Worm (Caenorhabditis elegans) whole organism, L3 larva: Measurements from ENCODE around the gene ncs-7.

Source experiments
- R02D3.7 ChIP-seq: fragments of 150-350 bp; optimal IDR thresholded peaks from 2 replicates; lab custom pipeline; 2014; ENCODE audit warnings: missing biosample characterization, missing genetic modification characterization
- ZK546.5 ChIP-seq: sonication (generic microtip); optimal IDR thresholded peaks from 2 replicates; lab custom pipeline; 2017; ENCODE audit warnings: missing biosample characterization, missing genetic modification characterization
- aly-2 ChIP-seq: fragments of 150-350 bp; optimal IDR thresholded peaks from 2 replicates; lab custom pipeline; 2014; ENCODE audit warnings: missing biosample characterization, missing genetic modification characterization
- ama-1 ChIP-seq: fragments of 150-350 bp; optimal IDR thresholded peaks from 2 replicates; lab custom pipeline; 2018
- ceh-16 ChIP-seq: sonication (generic microtip); optimal IDR thresholded peaks from 2 replicates; lab custom pipeline; 2017; ENCODE audit warnings: missing biosample characterization, missing genetic modification characterization
- ceh-28 ChIP-seq: fragments of 150-350 bp; optimal IDR thresholded peaks from 2 replicates; lab custom pipeline; 2014; ENCODE audit warnings: missing biosample characterization, missing genetic modification reagents, missing genetic modification characterization
- ceh-82 ChIP-seq: fragments of 150-350 bp; optimal IDR thresholded peaks from 2 replicates; lab custom pipeline; 2014; ENCODE audit warnings: missing biosample characterization, missing genetic modification characterization
- ceh-9 ChIP-seq: sonication (generic microtip); optimal IDR thresholded peaks from 2 replicates; lab custom pipeline; 2018; ENCODE audit warnings: missing biosample characterization, missing genetic modification characterization
- daf-12 ChIP-seq: fragments of 150-350 bp; optimal IDR thresholded peaks from 2 replicates; lab custom pipeline; 2014; ENCODE audit warnings: missing biosample characterization, missing genetic modification reagents, missing genetic modification characterization
- egl-27 ChIP-seq: sonication (generic microtip); optimal IDR thresholded peaks from 4 replicates; lab custom pipeline; 2017; ENCODE audit warnings: missing biosample characterization, missing genetic modification reagents, missing genetic modification characterization
- egl-5 ChIP-seq: fragments of 150-350 bp; optimal IDR thresholded peaks from 2 replicates; lab custom pipeline; 2017; ENCODE audit warnings: missing biosample characterization, missing genetic modification reagents, missing genetic modification characterization, inconsistent platforms
- elt-1 ChIP-seq: fragments of 150-350 bp; optimal IDR thresholded peaks from 2 replicates; lab custom pipeline; 2014; ENCODE audit warnings: missing biosample characterization, missing genetic modification characterization
- elt-2 ChIP-seq: sonication (generic microtip); optimal IDR thresholded peaks from 2 replicates; lab custom pipeline; 2016; ENCODE audit warnings: missing genetic modification reagents, mild to moderate bottlenecking, missing genetic modification characterization, missing compliant biosample characterization
- elt-3 ChIP-seq, 3 experiments: fragments of 150-350 bp in 1 of 3; sonication (generic microtip) in 2 of 3; optimal IDR thresholded peaks; 2 replicates in 2 of 3; 4 replicates in 1 of 3; lab custom pipeline; 2014 to 2017; ENCODE audit warnings: missing biosample characterization in 3 of 3, missing genetic modification characterization in 3 of 3
- eor-1 ChIP-seq, 2 experiments: fragments of 150-350 bp; optimal IDR thresholded peaks; 2 replicates each; lab custom pipeline; 2014 to 2018; ENCODE audit warnings: missing biosample characterization in 2 of 2, missing genetic modification characterization in 2 of 2
- fkh-10 ChIP-seq: sonication (generic microtip); optimal IDR thresholded peaks from 2 replicates; lab custom pipeline; 2017; ENCODE audit warnings: missing biosample characterization, missing genetic modification reagents, missing genetic modification characterization
- fkh-2 ChIP-seq: fragments of 150-350 bp; optimal IDR thresholded peaks from 2 replicates; lab custom pipeline; 2014; ENCODE audit warnings: missing biosample characterization, missing genetic modification reagents, missing genetic modification characterization
- fos-1 ChIP-seq: fragments of 150-350 bp; optimal IDR thresholded peaks from 2 replicates; lab custom pipeline; 2014; ENCODE audit warnings: missing biosample characterization, missing genetic modification characterization
- hmg-11 ChIP-seq: sonication (generic microtip); optimal IDR thresholded peaks from 2 replicates; lab custom pipeline; 2016; ENCODE audit warnings: missing genetic modification characterization, missing compliant biosample characterization
- jun-1 ChIP-seq: fragments of 150-350 bp; optimal IDR thresholded peaks from 2 replicates; lab custom pipeline; 2014; ENCODE audit warnings: missing biosample characterization, missing genetic modification reagents, missing genetic modification characterization
- lin-15B ChIP-seq: fragments of 150-350 bp; optimal IDR thresholded peaks from 2 replicates; lab custom pipeline; 2014; ENCODE audit warnings: missing biosample characterization, missing genetic modification characterization
- lin-39 ChIP-seq: fragments of 150-350 bp; optimal IDR thresholded peaks from 2 replicates; lab custom pipeline; 2018; ENCODE audit warnings: missing biosample characterization, missing genetic modification reagents, missing genetic modification characterization
- lsy-12 ChIP-seq: sonication (generic microtip); optimal IDR thresholded peaks from 2 replicates; lab custom pipeline; 2016; ENCODE audit warnings: mild to moderate bottlenecking, missing genetic modification characterization, missing compliant biosample characterization
- mdl-1 ChIP-seq: fragments of 150-350 bp; optimal IDR thresholded peaks from 2 replicates; lab custom pipeline; 2014; ENCODE audit warnings: missing biosample characterization, missing genetic modification characterization
- mml-1 ChIP-seq: fragments of 150-350 bp; sonication (generic microtip); optimal IDR thresholded peaks from 3 replicates; lab custom pipeline; 2014; ENCODE audit warnings: missing biosample characterization, missing genetic modification characterization
- nfya-1 ChIP-seq: sonication (generic microtip); optimal IDR thresholded peaks from 2 replicates; lab custom pipeline; 2017; ENCODE audit warnings: missing genetic modification characterization, mild to moderate bottlenecking, missing compliant biosample characterization, antibody characterized with exemption, moderate library complexity; ENCODE audit not compliant: insufficient read depth
- nhr-11 ChIP-seq: fragments of 150-350 bp; optimal IDR thresholded peaks from 2 replicates; lab custom pipeline; 2014; ENCODE audit warnings: missing biosample characterization, missing genetic modification characterization
- nhr-12 ChIP-seq: fragments of 150-350 bp; optimal IDR thresholded peaks from 2 replicates; lab custom pipeline; 2014; ENCODE audit warnings: missing biosample characterization, missing genetic modification characterization
- nhr-23 ChIP-seq: fragments of 150-350 bp; optimal IDR thresholded peaks from 2 replicates; lab custom pipeline; 2014; ENCODE audit warnings: missing biosample characterization, missing genetic modification reagents, missing genetic modification characterization
- nhr-237 ChIP-seq: fragments of 150-350 bp; optimal IDR thresholded peaks from 2 replicates; lab custom pipeline; 2014; ENCODE audit warnings: missing biosample characterization, missing genetic modification characterization
- nhr-25 ChIP-seq: sonication (generic microtip); optimal IDR thresholded peaks from 2 replicates; lab custom pipeline; 2017; ENCODE audit warnings: missing biosample characterization, missing genetic modification characterization
- nhr-28 ChIP-seq: fragments of 150-350 bp; optimal IDR thresholded peaks from 2 replicates; lab custom pipeline; 2014; ENCODE audit warnings: missing biosample characterization, missing genetic modification characterization
- nhr-43 ChIP-seq: sonication (generic microtip); optimal IDR thresholded peaks from 2 replicates; lab custom pipeline; 2016; ENCODE audit warnings: mild to moderate bottlenecking, missing genetic modification characterization, missing compliant biosample characterization; ENCODE audit not compliant: poor library complexity, severe bottlenecking
- nhr-67 ChIP-seq: fragments of 150-350 bp; optimal IDR thresholded peaks from 2 replicates; lab custom pipeline; 2014; ENCODE audit warnings: missing biosample characterization, missing genetic modification characterization
- nhr-76 ChIP-seq: fragments of 150-350 bp; sonication (generic microtip); optimal IDR thresholded peaks from 5 replicates; lab custom pipeline; 2014; ENCODE audit warnings: missing biosample characterization, missing genetic modification characterization
- nhr-77 ChIP-seq: fragments of 150-350 bp; optimal IDR thresholded peaks from 2 replicates; lab custom pipeline; 2014; ENCODE audit warnings: missing biosample characterization, missing genetic modification characterization
- pha-4 ChIP-seq: fragments of 150-350 bp; optimal IDR thresholded peaks from 2 replicates; lab custom pipeline; 2014; ENCODE audit warnings: missing biosample characterization, missing genetic modification reagents, missing genetic modification characterization
- pqm-1 ChIP-seq: fragments of 150-350 bp; optimal IDR thresholded peaks from 2 replicates; lab custom pipeline; 2017; ENCODE audit warnings: missing biosample characterization, missing genetic modification characterization, inconsistent platforms
- sea-2 ChIP-seq: fragments of 150-350 bp; sonication (generic microtip); optimal IDR thresholded peaks from 4 replicates; lab custom pipeline; 2014; ENCODE audit warnings: missing biosample characterization, missing genetic modification reagents, missing genetic modification characterization
- skn-1 ChIP-seq: fragments of 150-350 bp; optimal IDR thresholded peaks from 2 replicates; lab custom pipeline; 2014; ENCODE audit warnings: missing biosample characterization, missing genetic modification characterization
- snpc-4 ChIP-seq: fragments of 150-350 bp; optimal IDR thresholded peaks from 2 replicates; lab custom pipeline; 2014; ENCODE audit warnings: missing biosample characterization, missing genetic modification characterization
- tbx-2 ChIP-seq: sonication (generic microtip); optimal IDR thresholded peaks from 2 replicates; lab custom pipeline; 2016; ENCODE audit warnings: mild to moderate bottlenecking, missing genetic modification characterization, missing compliant biosample characterization
- unc-39 ChIP-seq: sonication (generic microtip); optimal IDR thresholded peaks from 4 replicates; lab custom pipeline; 2017; ENCODE audit warnings: missing biosample characterization, missing genetic modification characterization
- unc-62 ChIP-seq: fragments of 150-350 bp; sonication (generic microtip); optimal IDR thresholded peaks from 4 replicates; lab custom pipeline; 2014; ENCODE audit warnings: missing biosample characterization, missing genetic modification reagents, missing genetic modification characterization
- zag-1 ChIP-seq: fragments of 150-350 bp; optimal IDR thresholded peaks from 2 replicates; lab custom pipeline; 2014; ENCODE audit warnings: missing biosample characterization, missing genetic modification characterization
- ztf-11 ChIP-seq: fragments of 150-350 bp; optimal IDR thresholded peaks from 2 replicates; lab custom pipeline; 2014; ENCODE audit warnings: missing biosample characterization, missing genetic modification characterization
- ztf-4 ChIP-seq: fragments of 150-350 bp; optimal IDR thresholded peaks from 2 replicates; lab custom pipeline; 2014; ENCODE audit warnings: missing biosample characterization, missing genetic modification characterization

The ncs-7 gene

DNA sequence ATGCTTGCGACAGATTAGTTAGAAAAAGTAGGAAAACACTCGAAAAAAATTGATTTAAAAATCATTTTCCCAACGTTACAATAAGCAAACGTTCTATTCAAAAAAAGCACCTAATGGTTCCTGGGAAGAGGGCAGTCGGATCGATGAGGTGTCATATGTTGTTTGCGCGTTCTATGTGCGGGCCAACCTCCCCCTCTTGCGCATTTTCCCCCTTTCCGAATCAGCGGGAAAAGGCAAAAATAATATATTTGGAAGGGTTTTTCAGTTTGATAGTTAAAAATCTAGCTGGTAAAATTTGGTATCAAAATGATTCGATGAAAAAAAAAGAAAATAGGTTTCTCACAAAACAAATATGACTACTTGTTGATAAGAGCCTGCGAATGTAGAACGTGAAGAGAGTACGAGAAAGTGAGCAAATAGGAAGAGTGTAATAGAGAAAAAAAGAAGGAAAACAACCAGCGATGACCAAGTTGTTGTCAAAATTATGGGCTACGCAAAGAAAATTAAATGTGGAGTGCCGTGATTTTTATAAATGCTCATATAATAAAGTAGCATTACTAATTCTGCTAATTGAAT, 3.9 kb upstream of the ncs-7 start:
- TF ChIP-seq elt-3 (tag; optimal IDR thresholded peaks at IDR 0.05; lab: Kevin White, UChicago) = no peak
- no peak for TF ChIP-seq ama-1 (lab: Kevin White, UChicago)
- TF ChIP-seq lin-15B (tag; lab: Kevin White, UChicago) = peak; percentile 60
- no peak for TF ChIP-seq mml-1
- TF ChIP-seq ztf-11 (tag; lab: Kevin White, UChicago) = no peak
- no peak for TF ChIP-seq unc-62
- TF ChIP-seq eor-1 (tag; optimal IDR thresholded peaks at IDR 0.05; lab: Kevin White, UChicago) = no peak
- no peak for TF ChIP-seq ztf-4
- no peak for TF ChIP-seq nhr-28
- no peak for TF ChIP-seq nhr-11
- no peak for TF ChIP-seq ceh-9 (tag; lab: Kevin White, UChicago)
- peak; percentile 60 for TF ChIP-seq lin-39 (tag; lab: Kevin White, UChicago)
- TF ChIP-seq pqm-1 (tag; lab: Kevin White, UChicago) = peak; percentile 19
- TF ChIP-seq ZK546.5 = no peak
- no peak for TF ChIP-seq unc-39 (tag; lab: Kevin White, UChicago)
- no peak for TF ChIP-seq fkh-10
- TF ChIP-seq ceh-28 (tag; lab: Kevin White, UChicago) = peak; percentile 45
- no peak for TF ChIP-seq nhr-12 (tag; lab: Kevin White, UChicago)
- no peak for TF ChIP-seq nhr-77 (tag; lab: Kevin White, UChicago)
- no peak for TF ChIP-seq jun-1 (tag; lab: Kevin White, UChicago)
- peak; percentile 73 for TF ChIP-seq pha-4 (tag; lab: Kevin White, UChicago)
- TF ChIP-seq elt-1 (tag; lab: Kevin White, UChicago) = peak; percentile 40
- TF ChIP-seq skn-1 (tag; lab: Kevin White, UChicago) = no peak
- TF ChIP-seq tbx-2 (tag; lab: Kevin White, UChicago) = peak; percentile 13
- no peak for TF ChIP-seq mdl-1 (tag; lab: Kevin White, UChicago)
- no peak for TF ChIP-seq R02D3.7
- TF ChIP-seq snpc-4 (tag; lab: Kevin White, UChicago) = peak; percentile 33
- TF ChIP-seq ceh-82 = no peak
- no peak for TF ChIP-seq lsy-12 (tag; lab: Kevin White, UChicago)
- no peak for TF ChIP-seq nhr-43 (tag; lab: Kevin White, UChicago)
- TF ChIP-seq nhr-76 (tag; lab: Kevin White, UChicago) = no peak
- peak; percentile 85 for TF ChIP-seq hmg-11 (tag; lab: Kevin White, UChicago)
- no peak for TF ChIP-seq fkh-2 (tag; lab: Kevin White, UChicago)
- TF ChIP-seq daf-12 = no peak
- no peak for TF ChIP-seq nhr-237 (tag; lab: Kevin White, UChicago)
- TF ChIP-seq ceh-16 (tag; lab: Kevin White, UChicago) = no peak
- TF ChIP-seq nhr-25 (tag; lab: Kevin White, UChicago) = no peak
- TF ChIP-seq nfya-1 (tag; lab: Kevin White, UChicago) = peak; percentile 71
- TF ChIP-seq fos-1 = no peak
- TF ChIP-seq nhr-23 (tag; lab: Kevin White, UChicago) = peak; percentile 41
- no peak for TF ChIP-seq sea-2 (GFP tag; lab: Kevin White, UChicago)
- no peak for TF ChIP-seq nhr-67
- no peak for TF ChIP-seq aly-2 (tag; lab: Kevin White, UChicago)
- TF ChIP-seq zag-1 (tag; lab: Kevin White, UChicago) = no peak
- peak; percentile 28 for TF ChIP-seq egl-5 (tag; lab: Kevin White, UChicago)
- peak; percentile 38 for TF ChIP-seq elt-2
- TF ChIP-seq egl-27 (tag; lab: Kevin White, UChicago) = no peak
- TF ChIP-seq, all 47 proteins: peak for 13
